Worm (Caenorhabditis elegans) whole organism, L4/young adult: Measurements from ENCODE around the gene F58H1.2.

Experiments used
- W03F9.2 ChIP-seq: fragments of 150-350 bp; optimal IDR thresholded peaks from 2 replicates; lab custom pipeline; 2014; ENCODE audit warnings: missing biosample characterization, missing genetic modification characterization
- dao-5 ChIP-seq: sonication (generic microtip); optimal IDR thresholded peaks from 2 replicates; lab custom pipeline; 2016; ENCODE audit warnings: missing genotype, missing genetic modification characterization, moderate library complexity, missing compliant biosample characterization

DNA sequence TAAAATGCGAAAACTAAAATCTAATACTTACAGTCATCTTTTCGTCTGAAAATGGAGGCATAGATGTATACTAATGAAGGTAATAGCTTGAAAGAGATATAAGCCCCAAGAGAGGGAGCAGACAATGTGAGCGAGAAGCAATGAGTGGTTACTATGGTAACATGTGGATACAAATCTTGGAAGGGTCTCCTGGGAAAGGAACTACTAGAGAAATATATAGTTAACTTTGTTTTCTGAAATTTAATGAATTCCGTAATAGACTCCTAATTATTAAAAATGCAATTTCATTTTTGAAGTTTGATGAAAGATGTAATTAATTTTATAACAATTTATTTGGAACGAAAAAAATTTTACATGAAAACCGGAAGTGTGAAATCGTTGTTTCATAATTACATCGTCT, 1.6 kb upstream of the F58H1.2 start, which contains the start of gene osm-6:
- TF ChIP-seq W03F9.2 (no peak), dao-5 (tag; lab: Kevin White, UChicago) (no peak)
